Fruit fly (Drosophila melanogaster) whole organism, pupa: ENCODE data around the gene Fhos.

Source experiments
- CG10348 ChIP-seq: fragments of 200-800 bp; sonication (Bioruptor generic); IDR thresholded peaks from 2 replicates; pipeline ENCODE4 v1.3.6; 2022; ENCODE audit warnings: missing biosample characterization, missing genetic modification characterization
- CG12605 ChIP-seq: fragments of 200-800 bp; sonication (Bioruptor generic); IDR thresholded peaks from 2 replicates; pipeline ENCODE4 v1.3.6; 2022; ENCODE audit warnings: missing biosample characterization, missing genetic modification characterization
- CG13204 ChIP-seq: fragments of 200-800 bp; sonication (Bioruptor generic); optimal IDR thresholded peaks from 2 replicates; lab custom pipeline; 2018; ENCODE audit warnings: missing biosample characterization, mild to moderate bottlenecking, missing genetic modification characterization, moderate library complexity
- CG14655 ChIP-seq: fragments of 200-800 bp; sonication (Bioruptor generic); optimal IDR thresholded peaks from 3 replicates; lab custom pipeline; 2017; ENCODE audit warnings: mild to moderate bottlenecking, missing biosample characterization, missing genetic modification reagents, missing genetic modification characterization
- CG15710 ChIP-seq: fragments of 200-800 bp; sonication (Bioruptor generic); optimal IDR thresholded peaks from 2 replicates; lab custom pipeline; 2018; ENCODE audit warnings: missing biosample characterization, mild to moderate bottlenecking, missing genetic modification characterization, moderate library complexity
- CG17806 ChIP-seq: fragments of 200-800 bp; sonication (Bioruptor generic); optimal IDR thresholded peaks from 2 replicates; lab custom pipeline; 2018; ENCODE audit warnings: missing biosample characterization, mild to moderate bottlenecking, missing genetic modification characterization, moderate library complexity
- CG32121 ChIP-seq: fragments of 200-800 bp; sonication (Bioruptor generic); IDR thresholded peaks from 2 replicates; pipeline ENCODE4 v1.3.6; 2022; ENCODE audit warnings: missing biosample characterization, missing genetic modification characterization
- CG34367 ChIP-seq: fragments of 200-800 bp; sonication (Bioruptor generic); optimal IDR thresholded peaks from 2 replicates; lab custom pipeline; 2018; ENCODE audit warnings: missing biosample characterization, mild to moderate bottlenecking, missing genetic modification characterization
- CG4496 ChIP-seq: fragments of 200-800 bp; sonication (Bioruptor generic); IDR thresholded peaks from 3 replicates; pipeline ENCODE4 v1.3.6; 2022; ENCODE audit warnings: missing biosample characterization, missing genetic modification characterization
- CG8159 ChIP-seq: fragments of 200-800 bp; sonication (Bioruptor generic); optimal IDR thresholded peaks from 3 replicates; lab custom pipeline; 2018; ENCODE audit warnings: missing biosample characterization, mild to moderate bottlenecking, missing genetic modification characterization, moderate library complexity
- CG8301 ChIP-seq: fragments of 200-800 bp; sonication (Bioruptor generic); optimal IDR thresholded peaks from 2 replicates; lab custom pipeline; 2018; ENCODE audit warnings: missing biosample characterization, mild to moderate bottlenecking, missing genetic modification characterization
- CG9948 ChIP-seq: fragments of 200-800 bp; sonication (Bioruptor generic); optimal IDR thresholded peaks from 2 replicates; lab custom pipeline; 2018; ENCODE audit warnings: missing biosample characterization, mild to moderate bottlenecking, missing genetic modification characterization, moderate library complexity
- D1 ChIP-seq: fragments of 200-800 bp; sonication (Bioruptor generic); optimal IDR thresholded peaks from 2 replicates; lab custom pipeline; 2018; ENCODE audit warnings: missing biosample characterization, mild to moderate bottlenecking, missing genetic modification characterization, moderate library complexity
- EcR ChIP-seq: fragments of 200-800 bp; sonication (Bioruptor generic); optimal IDR thresholded peaks from 3 replicates; lab custom pipeline; 2019; ENCODE audit warnings: missing biosample characterization, missing genetic modification characterization, mild to moderate bottlenecking, moderate library complexity, missing genetic modification reagents
- Ets98B ChIP-seq: fragments of 200-800 bp; sonication (Bioruptor generic); IDR thresholded peaks from 2 replicates; pipeline ENCODE4 v1.3.6; 2022; ENCODE audit warnings: missing biosample characterization, missing genetic modification characterization
- Pif1A ChIP-seq: fragments of 200-800 bp; sonication (Bioruptor generic); optimal IDR thresholded peaks from 3 replicates; lab custom pipeline; 2016; ENCODE audit warnings: missing biosample characterization, missing genetic modification characterization
- Pif1B ChIP-seq: fragments of 200-800 bp; sonication (Bioruptor generic); optimal IDR thresholded peaks from 3 replicates; lab custom pipeline; 2016; ENCODE audit warnings: missing biosample characterization, missing genetic modification characterization
- Snoo ChIP-seq: fragments of 200-800 bp; sonication (Bioruptor generic); optimal IDR thresholded peaks from 3 replicates; lab custom pipeline; 2017; ENCODE audit warnings: missing biosample characterization, mild to moderate bottlenecking, missing genetic modification characterization, inconsistent platforms
- fd96Ca ChIP-seq: fragments of 200-800 bp; sonication (Bioruptor generic); IDR thresholded peaks from 3 replicates; pipeline ENCODE4 v1.3.6; 2022; ENCODE audit warnings: missing biosample characterization, missing genetic modification characterization
- gl ChIP-seq: fragments of 200-800 bp; sonication (Bioruptor generic); optimal IDR thresholded peaks from 2 replicates; lab custom pipeline; 2018; ENCODE audit warnings: missing biosample characterization, mild to moderate bottlenecking, missing genetic modification characterization
- rn ChIP-seq: fragments of 200-800 bp; sonication (Bioruptor generic); IDR thresholded peaks from 2 replicates; pipeline ENCODE4 v1.3.6; 2022; ENCODE audit warnings: missing biosample characterization, missing genetic modification characterization

The Fhos gene

dm6 chr3L:8753592-8753991 is at the start of gene Fhos:
Gene Fhos, plus strand, starts transcription at chr3L:8753619.
- peak; percentile 3 for TF ChIP-seq CG14655
- TF ChIP-seq Snoo (tag; lab: Kevin White, UChicago): no peak
- peak; percentile 21 for TF ChIP-seq CG8301 (tag; lab: Kevin White, UChicago)
- TF ChIP-seq CG15710 (tag; lab: Kevin White, UChicago): no peak
- TF ChIP-seq CG32121 (GFP tag; lab: Robert Waterston, UW): peak; percentile 30; the same call in 1 of the 2 replicates
- peak; percentile 24; the same call in 1 of the 2 replicates for TF ChIP-seq Ets98B (GFP tag; lab: Robert Waterston, UW)
- TF ChIP-seq CG12605 (GFP tag; lab: Robert Waterston, UW): peak; percentile 50; the same call in 1 of the 2 replicates
- no peak for TF ChIP-seq CG13204 (GFP tag; lab: Kevin White, UChicago)
- no peak for TF ChIP-seq EcR
- TF ChIP-seq, all 21 proteins: peak for 5

DNA sequence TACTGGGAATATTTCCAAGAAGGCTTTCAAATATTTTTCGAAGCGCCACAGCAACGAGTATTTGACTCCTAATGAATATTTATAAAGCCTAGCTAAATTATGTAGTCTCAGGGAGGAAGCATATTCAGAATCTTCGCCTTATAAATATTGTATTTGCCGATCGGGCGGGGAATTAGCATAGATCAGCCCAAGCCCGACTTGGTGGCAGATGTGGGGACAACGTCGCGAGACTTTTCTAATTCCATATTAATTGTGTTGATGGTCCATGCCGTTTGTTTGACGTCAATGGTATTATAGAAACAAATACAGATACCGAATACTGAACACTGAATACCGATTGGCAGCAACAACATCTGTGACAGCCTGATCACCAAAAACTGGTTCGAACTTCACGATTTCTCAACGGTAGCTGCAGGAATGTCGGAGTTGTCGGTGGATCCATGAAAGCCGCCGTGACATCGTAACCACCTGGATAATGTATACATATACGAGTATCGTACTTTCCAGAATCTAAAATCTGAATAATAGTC is 49.6 kb upstream of the Fhos start:
- TF ChIP-seq fd96Ca (GFP tag; lab: Robert Waterston, UW): no peak

DNA sequence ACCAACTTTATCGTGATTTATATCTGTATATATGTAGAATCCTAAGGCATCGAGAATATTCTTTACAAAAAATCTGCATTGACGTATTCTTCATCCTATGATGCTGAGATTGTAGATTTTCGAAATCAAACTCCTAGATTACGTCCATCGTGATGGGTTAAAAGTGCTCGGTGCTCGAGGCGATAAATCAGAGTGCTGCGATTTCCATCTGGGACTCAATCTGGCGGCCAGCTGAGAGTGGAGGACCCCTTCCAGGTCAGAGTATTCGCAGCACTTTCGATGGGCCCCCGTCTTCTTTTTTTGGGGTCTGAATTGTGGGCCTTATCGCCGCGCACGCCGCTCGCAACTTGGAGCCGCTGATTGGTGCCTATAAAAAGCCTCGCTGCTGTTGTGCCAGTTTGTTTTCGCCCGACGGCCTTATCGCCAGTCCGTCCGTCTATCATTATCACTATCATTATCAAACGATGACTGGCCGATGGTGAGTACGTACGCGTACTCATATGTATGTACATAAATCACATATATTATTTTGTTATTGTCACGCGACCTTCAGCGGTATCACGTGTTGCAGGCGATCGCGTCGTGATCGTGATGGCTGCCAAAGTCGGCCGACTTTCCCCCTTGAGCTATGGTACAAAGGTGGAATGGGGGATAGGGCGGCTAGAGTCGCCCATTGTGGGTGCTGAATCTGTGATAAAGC is 48.6 kb upstream of the Fhos start:
- TF ChIP-seq CG13204 (GFP tag; lab: Kevin White, UChicago): peak; percentile 49
- TF ChIP-seq EcR: peak; percentile 66
- peak; percentile 5 for TF ChIP-seq Pif1A (GFP tag; lab: Kevin White, UChicago)
- TF ChIP-seq CG15710 (tag; lab: Kevin White, UChicago): no peak
- TF ChIP-seq CG17806: no peak
- no peak for TF ChIP-seq CG14655

- no peak for TF ChIP-seq CG8301 (tag; lab: Kevin White, UChicago)
- TF ChIP-seq CG34367 (tag; lab: Kevin White, UChicago): no peak
- TF ChIP-seq Snoo (tag; lab: Kevin White, UChicago): no peak
- TF ChIP-seq EcR: no peak
- no peak for TF ChIP-seq CG13204 (GFP tag; lab: Kevin White, UChicago)
- TF ChIP-seq gl: no peak
- TF ChIP-seq CG9948: no peak
- no peak for TF ChIP-seq CG12605 (GFP tag; lab: Robert Waterston, UW)
- no peak for TF ChIP-seq Pif1A (GFP tag; lab: Kevin White, UChicago)
- TF ChIP-seq Ets98B (GFP tag; lab: Robert Waterston, UW): no peak
- no peak for TF ChIP-seq CG8159 (tag; lab: Kevin White, UChicago)
- TF ChIP-seq CG15710 (tag; lab: Kevin White, UChicago): no peak
- TF ChIP-seq CG4496 (GFP tag; lab: Robert Waterston, UW): no peak
- no peak for TF ChIP-seq D1 (tag; lab: Kevin White, UChicago)
- TF ChIP-seq CG10348: no peak
- no peak for TF ChIP-seq CG17806
- no peak for TF ChIP-seq fd96Ca (GFP tag; lab: Robert Waterston, UW)
- TF ChIP-seq CG32121 (GFP tag; lab: Robert Waterston, UW): no peak
- TF ChIP-seq Pif1B (GFP tag; lab: Kevin White, UChicago): no peak
- no peak for TF ChIP-seq CG14655
Observed at dm6 chr3L:8707075-8707474, 46.3 kb upstream of the Fhos start.

- no peak for TF ChIP-seq CG8301 (tag; lab: Kevin White, UChicago)
- TF ChIP-seq Snoo (tag; lab: Kevin White, UChicago): peak; percentile 15
- peak; percentile 4 for TF ChIP-seq Pif1B (GFP tag; lab: Kevin White, UChicago)
- peak; percentile 16 for TF ChIP-seq CG9948
- TF ChIP-seq CG8159 (tag; lab: Kevin White, UChicago): peak; percentile 18
- TF ChIP-seq CG17806: peak; percentile 20
- TF ChIP-seq rn: no peak
- TF ChIP-seq CG14655: peak; percentile 13
- peak; percentile 29 for TF ChIP-seq CG15710 (tag; lab: Kevin White, UChicago)
- TF ChIP-seq fd96Ca (GFP tag; lab: Robert Waterston, UW): 0 out of 3 replicates have a peak, but pooled peaks have one; percentile 36
- TF ChIP-seq Ets98B (GFP tag; lab: Robert Waterston, UW): no peak
Observed at dm6 chr3L:8707821-8708220, 45.6 kb upstream of the Fhos start.

DNA sequence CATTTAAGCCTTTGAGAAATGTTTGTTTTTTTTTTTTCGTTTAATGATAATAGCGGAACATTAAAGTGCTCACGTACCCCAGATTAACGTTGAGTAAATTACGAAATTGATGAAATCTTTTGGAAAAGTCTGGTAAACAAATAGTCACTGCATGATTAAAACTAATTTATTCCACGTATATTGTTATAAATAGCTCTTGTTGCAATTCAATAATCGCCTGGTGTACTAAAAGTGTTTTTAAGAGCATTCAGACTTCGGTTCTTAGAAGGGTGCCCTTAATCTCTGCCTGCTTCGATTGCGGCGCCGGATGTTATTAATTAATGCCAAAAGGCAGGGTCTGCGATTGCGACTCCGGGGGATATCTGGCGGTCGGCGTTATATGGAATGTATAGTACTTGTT is 44.6 kb upstream of the Fhos start:
- TF ChIP-seq D1 (tag; lab: Kevin White, UChicago): no peak
- no peak for TF ChIP-seq Snoo (tag; lab: Kevin White, UChicago)
- TF ChIP-seq Ets98B (GFP tag; lab: Robert Waterston, UW): no peak
- TF ChIP-seq CG8159 (tag; lab: Kevin White, UChicago): no peak
- TF ChIP-seq Pif1B (GFP tag; lab: Kevin White, UChicago): no peak
- no peak for TF ChIP-seq CG34367 (tag; lab: Kevin White, UChicago)
- no peak for TF ChIP-seq CG13204 (GFP tag; lab: Kevin White, UChicago)
- no peak for TF ChIP-seq CG12605 (GFP tag; lab: Robert Waterston, UW)
- TF ChIP-seq rn: no peak

dm6 chr3L:8712913-8713312 is 40.5 kb upstream of the Fhos start:
- peak; percentile 28 for TF ChIP-seq CG17806
- TF ChIP-seq Snoo (tag; lab: Kevin White, UChicago): no peak
- TF ChIP-seq rn: no peak
- peak; percentile 56 for TF ChIP-seq CG8159 (tag; lab: Kevin White, UChicago)
- TF ChIP-seq CG34367 (tag; lab: Kevin White, UChicago): peak; percentile 8
- peak; percentile 11 for TF ChIP-seq CG14655
- peak; percentile 55 for TF ChIP-seq CG15710 (tag; lab: Kevin White, UChicago)
- TF ChIP-seq CG9948: peak; percentile 29
